Fruit fly (Drosophila melanogaster) whole organism, pupa: ENCODE measurements around the gene CG14362.

Experiments used
- CG10348 ChIP-seq: fragments of 200-800 bp; sonication (Bioruptor generic); IDR thresholded peaks from 2 replicates; pipeline ENCODE4 v1.3.6; 2022; ENCODE audit warnings: missing biosample characterization, missing genetic modification characterization
- CG12605 ChIP-seq: fragments of 200-800 bp; sonication (Bioruptor generic); IDR thresholded peaks from 2 replicates; pipeline ENCODE4 v1.3.6; 2022; ENCODE audit warnings: missing biosample characterization, missing genetic modification characterization
- CG13204 ChIP-seq: fragments of 200-800 bp; sonication (Bioruptor generic); optimal IDR thresholded peaks from 2 replicates; lab custom pipeline; 2018; ENCODE audit warnings: missing biosample characterization, mild to moderate bottlenecking, missing genetic modification characterization, moderate library complexity
- CG14655 ChIP-seq: fragments of 200-800 bp; sonication (Bioruptor generic); optimal IDR thresholded peaks from 3 replicates; lab custom pipeline; 2017; ENCODE audit warnings: mild to moderate bottlenecking, missing biosample characterization, missing genetic modification reagents, missing genetic modification characterization
- CG15710 ChIP-seq: fragments of 200-800 bp; sonication (Bioruptor generic); optimal IDR thresholded peaks from 2 replicates; lab custom pipeline; 2018; ENCODE audit warnings: missing biosample characterization, mild to moderate bottlenecking, missing genetic modification characterization, moderate library complexity
- CG17806 ChIP-seq: fragments of 200-800 bp; sonication (Bioruptor generic); optimal IDR thresholded peaks from 2 replicates; lab custom pipeline; 2018; ENCODE audit warnings: missing biosample characterization, mild to moderate bottlenecking, missing genetic modification characterization, moderate library complexity
- CG32121 ChIP-seq: fragments of 200-800 bp; sonication (Bioruptor generic); IDR thresholded peaks from 2 replicates; pipeline ENCODE4 v1.3.6; 2022; ENCODE audit warnings: missing biosample characterization, missing genetic modification characterization
- CG34367 ChIP-seq: fragments of 200-800 bp; sonication (Bioruptor generic); optimal IDR thresholded peaks from 2 replicates; lab custom pipeline; 2018; ENCODE audit warnings: missing biosample characterization, mild to moderate bottlenecking, missing genetic modification characterization
- CG4496 ChIP-seq: fragments of 200-800 bp; sonication (Bioruptor generic); IDR thresholded peaks from 3 replicates; pipeline ENCODE4 v1.3.6; 2022; ENCODE audit warnings: missing biosample characterization, missing genetic modification characterization
- CG8159 ChIP-seq: fragments of 200-800 bp; sonication (Bioruptor generic); optimal IDR thresholded peaks from 3 replicates; lab custom pipeline; 2018; ENCODE audit warnings: missing biosample characterization, mild to moderate bottlenecking, missing genetic modification characterization, moderate library complexity
- CG8301 ChIP-seq: fragments of 200-800 bp; sonication (Bioruptor generic); optimal IDR thresholded peaks from 2 replicates; lab custom pipeline; 2018; ENCODE audit warnings: missing biosample characterization, mild to moderate bottlenecking, missing genetic modification characterization
- CG9948 ChIP-seq: fragments of 200-800 bp; sonication (Bioruptor generic); optimal IDR thresholded peaks from 2 replicates; lab custom pipeline; 2018; ENCODE audit warnings: missing biosample characterization, mild to moderate bottlenecking, missing genetic modification characterization, moderate library complexity
- D1 ChIP-seq: fragments of 200-800 bp; sonication (Bioruptor generic); optimal IDR thresholded peaks from 2 replicates; lab custom pipeline; 2018; ENCODE audit warnings: missing biosample characterization, mild to moderate bottlenecking, missing genetic modification characterization, moderate library complexity
- EcR ChIP-seq: fragments of 200-800 bp; sonication (Bioruptor generic); optimal IDR thresholded peaks from 3 replicates; lab custom pipeline; 2019; ENCODE audit warnings: missing biosample characterization, missing genetic modification characterization, mild to moderate bottlenecking, moderate library complexity, missing genetic modification reagents
- Ets98B ChIP-seq: fragments of 200-800 bp; sonication (Bioruptor generic); IDR thresholded peaks from 2 replicates; pipeline ENCODE4 v1.3.6; 2022; ENCODE audit warnings: missing biosample characterization, missing genetic modification characterization
- Pif1A ChIP-seq: fragments of 200-800 bp; sonication (Bioruptor generic); optimal IDR thresholded peaks from 3 replicates; lab custom pipeline; 2016; ENCODE audit warnings: missing biosample characterization, missing genetic modification characterization
- Pif1B ChIP-seq: fragments of 200-800 bp; sonication (Bioruptor generic); optimal IDR thresholded peaks from 3 replicates; lab custom pipeline; 2016; ENCODE audit warnings: missing biosample characterization, missing genetic modification characterization
- Snoo ChIP-seq: fragments of 200-800 bp; sonication (Bioruptor generic); optimal IDR thresholded peaks from 3 replicates; lab custom pipeline; 2017; ENCODE audit warnings: missing biosample characterization, mild to moderate bottlenecking, missing genetic modification characterization, inconsistent platforms
- fd96Ca ChIP-seq: fragments of 200-800 bp; sonication (Bioruptor generic); IDR thresholded peaks from 3 replicates; pipeline ENCODE4 v1.3.6; 2022; ENCODE audit warnings: missing biosample characterization, missing genetic modification characterization
- gl ChIP-seq: fragments of 200-800 bp; sonication (Bioruptor generic); optimal IDR thresholded peaks from 2 replicates; lab custom pipeline; 2018; ENCODE audit warnings: missing biosample characterization, mild to moderate bottlenecking, missing genetic modification characterization
- rn ChIP-seq: fragments of 200-800 bp; sonication (Bioruptor generic); IDR thresholded peaks from 2 replicates; pipeline ENCODE4 v1.3.6; 2022; ENCODE audit warnings: missing biosample characterization, missing genetic modification characterization

CG14362 gene

DNA sequence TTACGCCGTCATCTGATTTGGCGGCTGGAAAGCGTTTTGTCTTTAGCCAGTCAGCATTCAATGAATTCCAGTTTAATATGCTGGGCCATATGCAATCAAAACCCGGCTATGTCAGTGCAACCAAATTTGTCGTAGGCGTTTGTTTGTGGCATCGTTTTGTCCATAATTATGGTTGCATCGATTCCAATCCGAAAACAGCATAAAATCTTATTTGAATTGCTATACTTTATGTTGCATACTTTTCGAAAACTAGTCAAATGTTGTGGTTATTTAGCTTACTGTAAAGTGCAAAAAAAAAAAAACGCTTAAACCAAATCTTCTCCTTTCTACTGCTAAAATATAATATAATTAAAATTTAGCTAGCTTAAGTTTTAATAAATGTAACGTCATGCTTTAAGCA, 12.7 kb downstream of the CG14362 start:
- no peak for TF ChIP-seq CG34367 (tag; lab: Kevin White, UChicago)
- TF ChIP-seq CG15710 (tag; lab: Kevin White, UChicago): no peak
- TF ChIP-seq CG8159 (tag; lab: Kevin White, UChicago): no peak
- TF ChIP-seq CG4496: no peak
- TF ChIP-seq CG32121 (GFP tag; lab: Robert Waterston, UW): no peak
- TF ChIP-seq CG17806 (tag; lab: Kevin White, UChicago): no peak
- TF ChIP-seq Snoo (tag; lab: Kevin White, UChicago): no peak
- TF ChIP-seq gl: no peak
- no peak for TF ChIP-seq CG14655 (GFP tag; lab: Kevin White, UChicago)
- TF ChIP-seq Ets98B (GFP tag; lab: Robert Waterston, UW): no peak
- TF ChIP-seq CG10348 (GFP tag; lab: Robert Waterston, UW): no peak
- no peak for TF ChIP-seq CG9948 (tag; lab: Kevin White, UChicago)
- TF ChIP-seq rn (GFP tag; lab: Robert Waterston, UW): no peak
- no peak for TF ChIP-seq CG8301 (tag; lab: Kevin White, UChicago)
- no peak for TF ChIP-seq fd96Ca (GFP tag; lab: Robert Waterston, UW)
- no peak for TF ChIP-seq CG13204 (GFP tag; lab: Kevin White, UChicago)

DNA sequence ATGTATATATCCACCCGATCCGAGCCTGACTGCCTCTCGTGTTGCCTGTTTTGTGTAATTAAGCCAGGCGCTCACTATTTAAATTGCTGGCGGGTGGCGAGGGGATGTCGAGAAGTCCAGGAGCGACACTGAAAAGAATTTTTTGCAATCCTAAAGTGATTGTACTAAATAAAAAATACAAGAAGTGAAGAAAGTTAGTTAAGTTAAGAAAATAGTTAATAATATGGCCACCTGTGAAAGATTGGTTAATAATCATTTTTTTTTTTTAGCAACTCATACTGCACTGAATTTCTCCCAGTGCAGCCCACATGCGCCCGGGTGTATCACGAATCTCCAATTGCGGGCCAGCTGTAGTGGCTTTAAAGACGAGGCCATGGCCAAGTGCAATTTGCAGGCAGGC, 14.3 kb downstream of the CG14362 start:
- no peak for TF ChIP-seq EcR (GFP tag; lab: Kevin White, UChicago)
- peak; percentile 44 for TF ChIP-seq CG8301 (tag; lab: Kevin White, UChicago)
- peak; percentile 69 for TF ChIP-seq CG8159 (tag; lab: Kevin White, UChicago)
- peak; percentile 3 for TF ChIP-seq Snoo (tag; lab: Kevin White, UChicago)
- peak; percentile 64 for TF ChIP-seq CG9948 (tag; lab: Kevin White, UChicago)
- TF ChIP-seq CG12605: 0 out of 2 replicates have a peak, but pooled peaks have one; percentile 36
- peak; percentile 25 for TF ChIP-seq gl
- no peak for TF ChIP-seq CG32121 (GFP tag; lab: Robert Waterston, UW)
- TF ChIP-seq rn (GFP tag; lab: Robert Waterston, UW): no peak
- peak; percentile 57 for TF ChIP-seq Pif1A (GFP tag; lab: Kevin White, UChicago)
- TF ChIP-seq CG34367 (tag; lab: Kevin White, UChicago): peak; percentile 62
- peak; percentile 41; the same call in 1 of the 2 replicates for TF ChIP-seq Ets98B (GFP tag; lab: Robert Waterston, UW)
- peak; percentile 75 for TF ChIP-seq CG15710 (tag; lab: Kevin White, UChicago)
- TF ChIP-seq CG17806 (tag; lab: Kevin White, UChicago): peak; percentile 57
- TF ChIP-seq CG4496: peak; percentile 41; the same call in 1 of the 3 replicates
- TF ChIP-seq CG14655 (GFP tag; lab: Kevin White, UChicago): peak; percentile 72
- no peak for TF ChIP-seq CG10348 (GFP tag; lab: Robert Waterston, UW)
- TF ChIP-seq D1 (tag; lab: Kevin White, UChicago): no peak
- peak; percentile 39; the same call in 1 of the 3 replicates for TF ChIP-seq fd96Ca (GFP tag; lab: Robert Waterston, UW)
- TF ChIP-seq CG13204 (GFP tag; lab: Kevin White, UChicago): peak; percentile 20
- TF ChIP-seq Pif1B (GFP tag; lab: Kevin White, UChicago): peak; percentile 67

DNA sequence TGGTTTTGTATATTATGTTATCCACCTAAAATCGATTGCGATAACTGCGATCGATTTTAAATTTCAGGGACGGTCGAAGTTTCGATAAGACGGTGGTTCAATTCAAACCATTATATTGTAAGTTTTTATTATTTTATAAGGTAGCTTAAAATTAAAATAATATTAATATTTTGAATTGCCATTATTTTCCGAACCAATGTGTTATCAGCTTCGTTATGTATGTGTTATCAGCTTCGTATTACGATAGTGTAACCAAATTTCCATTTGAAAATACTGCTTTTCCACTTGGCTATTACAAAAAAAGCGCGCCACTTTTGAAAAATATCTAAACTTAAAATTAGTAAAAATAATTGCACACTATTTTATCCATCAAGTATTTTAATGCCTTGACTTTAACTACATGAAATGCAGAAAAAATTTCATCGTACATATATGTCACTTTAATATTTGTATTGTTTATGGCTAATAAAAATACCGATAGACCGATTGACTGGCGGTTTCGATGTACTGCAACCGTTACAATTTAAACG, 15.3 kb downstream of the CG14362 start, which contains the start of gene CG31495:
TSS of gene CG31495 (minus strand) at position 52 of the 530 bp plus-strand sequence.
- TF ChIP-seq CG4496 (no peak), CG8159 (tag; lab: Kevin White, UChicago) (peak; percentile 23), Pif1A (GFP tag; lab: Kevin White, UChicago) (no peak), CG32121 (GFP tag; lab: Robert Waterston, UW) (no peak), Ets98B (GFP tag; lab: Robert Waterston, UW) (0 out of 2 replicates have a peak, but pooled peaks have one; percentile 17), CG10348 (GFP tag; lab: Robert Waterston, UW) (no peak), rn (GFP tag; lab: Robert Waterston, UW) (no peak), CG34367 (tag; lab: Kevin White, UChicago) (no peak), Snoo (tag; lab: Kevin White, UChicago) (no peak), CG8301 (tag; lab: Kevin White, UChicago) (no peak)

DNA sequence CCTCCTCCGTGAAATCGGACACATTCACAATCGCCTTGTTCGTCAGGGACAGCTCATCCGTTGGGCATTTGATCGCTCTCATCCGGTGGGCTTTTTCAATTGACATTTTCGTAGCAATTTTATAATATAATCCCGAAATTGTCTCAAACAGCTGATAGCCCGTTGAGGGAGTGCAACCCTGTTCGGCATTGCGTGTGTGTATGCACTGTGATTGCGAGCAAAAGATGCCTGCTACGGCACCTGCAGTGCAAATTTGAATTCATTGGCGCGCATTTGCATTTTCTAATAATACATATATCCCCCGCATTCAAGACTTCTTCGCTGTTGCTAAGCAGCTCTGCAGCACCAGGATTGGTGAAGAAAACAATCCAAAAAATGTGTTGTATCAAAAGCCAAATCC, 17.4 kb downstream of the CG14362 start, which contains the start of gene Nsf2:
TSS of gene Nsf2 (minus strand) at position 185 of the 400 bp plus-strand sequence.
- TF ChIP-seq CG12605 (no peak), D1 (tag; lab: Kevin White, UChicago) (peak; percentile 30)

DNA sequence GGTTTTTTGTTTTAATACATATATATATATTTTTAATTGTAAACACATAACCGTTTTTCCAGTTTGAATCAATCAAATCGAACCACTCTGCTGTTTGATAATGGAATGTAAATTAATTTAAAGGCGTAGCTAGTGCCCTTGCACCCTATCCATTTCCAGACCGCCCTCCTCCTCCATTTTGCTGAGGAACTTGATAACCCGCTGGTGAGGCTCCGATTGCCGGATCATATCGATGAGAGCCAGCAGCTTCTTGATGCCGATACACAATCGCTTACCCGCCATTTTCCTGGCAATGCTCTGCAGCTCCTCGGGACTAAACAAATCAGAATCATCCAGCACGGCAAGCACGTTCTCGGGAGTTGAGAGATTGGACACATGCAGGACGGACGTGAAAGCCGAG, 20.7 kb downstream of the CG14362 start:
- TF ChIP-seq Snoo (tag; lab: Kevin White, UChicago): no peak
- no peak for TF ChIP-seq fd96Ca (GFP tag; lab: Robert Waterston, UW)
- no peak for TF ChIP-seq Pif1B (GFP tag; lab: Kevin White, UChicago)
- TF ChIP-seq CG4496: no peak
- TF ChIP-seq CG8301 (tag; lab: Kevin White, UChicago): no peak
- TF ChIP-seq CG15710 (tag; lab: Kevin White, UChicago): no peak
- no peak for TF ChIP-seq D1 (tag; lab: Kevin White, UChicago)
- no peak for TF ChIP-seq CG14655 (GFP tag; lab: Kevin White, UChicago)
- TF ChIP-seq CG17806 (tag; lab: Kevin White, UChicago): no peak
- TF ChIP-seq, all 21 proteins: peak for 0

DNA sequence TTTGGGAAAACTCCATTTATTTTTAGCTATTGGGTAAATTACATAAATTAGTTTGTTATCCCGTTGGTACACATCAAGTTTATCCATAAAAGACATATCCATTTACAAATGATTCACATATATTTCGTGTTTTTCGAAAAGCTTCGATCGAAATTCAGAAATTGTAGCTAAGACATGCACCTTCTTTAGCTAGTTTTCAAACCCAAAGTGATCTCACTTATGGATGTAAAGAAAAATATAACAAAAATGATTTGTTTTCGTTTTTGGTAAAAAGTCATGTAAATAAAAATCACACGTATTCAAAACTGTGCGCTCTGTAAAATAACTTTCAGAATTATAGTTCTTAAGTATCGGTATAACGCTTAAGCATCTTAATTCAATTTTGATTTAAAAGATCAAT, 21.7 kb downstream of the CG14362 start:
- peak; percentile 52 for TF ChIP-seq D1 (tag; lab: Kevin White, UChicago)
- no peak for TF ChIP-seq CG13204 (GFP tag; lab: Kevin White, UChicago)
- TF ChIP-seq CG8301 (tag; lab: Kevin White, UChicago): no peak
- no peak for TF ChIP-seq CG9948 (tag; lab: Kevin White, UChicago)
- TF ChIP-seq Pif1A (GFP tag; lab: Kevin White, UChicago): no peak
- no peak for TF ChIP-seq Ets98B (GFP tag; lab: Robert Waterston, UW)
- no peak for TF ChIP-seq rn (GFP tag; lab: Robert Waterston, UW)
- TF ChIP-seq CG32121 (GFP tag; lab: Robert Waterston, UW): no peak
- TF ChIP-seq CG4496: no peak
- TF ChIP-seq, all 21 proteins: peak for 1
